Worm (Caenorhabditis elegans): ENCODE results near the gene Y20C6A.4.

Y20C6A.4 gene

DNA sequence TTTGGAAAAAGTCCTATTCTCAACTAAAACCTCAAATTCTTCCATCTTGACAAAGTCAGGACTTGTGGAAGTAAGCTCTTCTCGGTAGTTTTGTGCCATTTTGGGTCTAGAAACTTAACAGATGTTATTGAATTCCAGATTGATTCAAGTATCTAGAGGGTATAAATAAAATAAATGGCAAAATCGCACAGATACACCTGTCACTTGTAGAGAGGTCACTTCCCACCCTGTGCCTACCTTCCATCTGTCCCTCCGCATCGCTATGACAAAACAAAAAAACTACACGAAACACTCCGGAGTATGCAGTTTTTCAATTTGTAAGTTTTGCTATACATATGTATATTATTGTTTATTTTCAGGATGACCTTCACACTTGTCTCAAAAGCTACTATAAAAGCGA lies at the start of gene Y20C6A.4:
TSS of gene Y20C6A.4 (plus strand) at position 301 of the 400 bp plus-strand sequence.
- TF ChIP-seq lsy-2 (tag; optimal IDR thresholded peaks at IDR 0.05), result no peak
- no peak for TF ChIP-seq nhr-28 (tag; optimal IDR thresholded peaks at IDR 0.05)
- TF ChIP-seq unc-39 (tag; optimal IDR thresholded peaks at IDR 0.05), result no peak
- TF ChIP-seq bed-3 (GFP tag; optimal IDR thresholded peaks at IDR 0.05), result no peak
- TF ChIP-seq ces-1 (GFP tag; optimal IDR thresholded peaks at IDR 0.05), result no peak

DNA sequence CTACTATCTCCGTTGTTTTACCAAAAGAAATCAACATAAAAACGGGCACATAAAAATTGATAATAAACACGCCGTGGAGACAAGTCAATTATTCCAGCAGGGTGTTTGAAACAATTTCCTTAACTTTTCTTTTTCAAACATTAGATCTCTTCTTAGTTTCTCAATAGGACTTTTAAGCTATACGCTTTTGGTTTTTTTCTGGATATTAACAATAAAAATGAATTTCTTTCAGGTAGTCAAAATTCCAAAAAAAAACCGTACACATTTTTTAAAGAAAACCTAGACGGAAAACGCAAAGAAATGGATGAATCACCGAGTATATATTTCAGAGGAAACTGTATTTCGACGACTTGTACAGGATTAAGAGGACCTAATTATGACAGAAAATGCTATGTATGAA lies 48.7 kb upstream of the Y20C6A.4 start, which contains the start of gene fbxa-185:
TSS of gene fbxa-185 (plus strand) at position 301 of the 400 bp plus-strand sequence.
- TF ChIP-seq nhr-237 (tag; optimal IDR thresholded peaks at IDR 0.05) (no peak), nhr-76 (tag; optimal IDR thresholded peaks at IDR 0.05) (no peak), elt-3 (tag; optimal IDR thresholded peaks at IDR 0.05) (no peak), sem-2 (GFP tag; optimal IDR thresholded peaks at IDR 0.05) (no peak), ham-2 (GFP tag; optimal IDR thresholded peaks at IDR 0.05) (no peak)

DNA sequence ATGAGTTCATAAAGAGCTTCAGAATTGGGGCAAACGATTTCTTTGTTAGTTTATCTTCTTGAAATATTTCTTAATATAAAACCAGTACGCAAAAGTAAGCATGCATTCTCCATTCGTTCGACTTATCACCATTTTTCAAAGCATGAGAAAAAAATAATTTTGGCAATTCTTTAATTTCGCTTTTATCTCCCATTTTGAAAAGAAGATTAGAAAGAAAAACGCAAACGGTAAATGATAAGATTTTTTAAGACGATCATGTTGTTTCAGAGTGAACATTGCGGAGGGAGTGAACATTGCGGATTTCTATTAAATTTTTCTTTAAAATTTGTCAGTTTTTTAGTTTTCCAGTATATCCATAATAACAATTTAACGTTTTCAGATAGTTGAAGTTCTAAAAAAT lies 40.7 kb upstream of the Y20C6A.4 start:
- TF ChIP-seq ceh-43 (GFP tag; optimal IDR thresholded peaks at IDR 0.05) (no peak), blmp-1 (tag; optimal IDR thresholded peaks at IDR 0.05) (no peak), tbx-8 (GFP tag; optimal IDR thresholded peaks at IDR 0.05) (no peak), ztf-11 (tag; optimal IDR thresholded peaks at IDR 0.05) (no peak), nhr-237 (tag; optimal IDR thresholded peaks at IDR 0.05) (no peak), bed-3 (GFP tag; optimal IDR thresholded peaks at IDR 0.05) (no peak), nhr-76 (tag; optimal IDR thresholded peaks at IDR 0.05) (no peak), flh-1 (GFP tag; optimal IDR thresholded peaks at IDR 0.05) (no peak), lin-32 (GFP tag; optimal IDR thresholded peaks at IDR 0.05) (no peak), drap-1 (GFP tag; optimal IDR thresholded peaks at IDR 0.05) (no peak), elt-1 (tag; optimal IDR thresholded peaks at IDR 0.05; ENCODE audit: borderline replicate concordance, insufficient read depth) (no peak), zip-8 (tag; optimal IDR thresholded peaks at IDR 0.05) (no peak), nhr-12 (tag; optimal IDR thresholded peaks at IDR 0.05) (no peak), ces-1 (GFP tag; optimal IDR thresholded peaks at IDR 0.05) (no peak), mep-1 (tag; optimal IDR thresholded peaks at IDR 0.05) (no peak)

DNA sequence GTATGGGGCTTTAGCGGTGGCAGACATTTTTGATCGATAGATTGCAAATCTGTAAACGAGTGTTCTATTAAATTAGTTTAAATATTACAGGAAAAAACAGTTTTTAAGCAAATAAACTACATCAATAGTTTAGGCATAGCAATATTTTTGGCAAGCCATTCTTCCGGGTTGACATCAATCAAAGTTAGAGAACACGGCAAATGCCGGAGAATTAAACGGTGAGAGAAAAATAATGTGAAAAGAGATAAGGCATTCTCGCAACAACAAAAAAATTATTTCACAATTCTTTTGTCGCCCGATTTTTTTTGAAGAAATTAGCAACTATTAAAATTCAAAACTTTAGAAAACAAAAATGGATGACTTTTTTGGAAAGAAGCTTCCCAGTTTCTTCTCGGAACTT lies 35.2 kb upstream of the Y20C6A.4 start, which contains the start of the genes fbxa-188 and fbxa-189:
TSS of gene fbxa-188 (minus strand) at position 51 of the 400 bp plus-strand sequence.
TSS of gene fbxa-189 (plus strand) at position 339 of the 400 bp plus-strand sequence.
- TF ChIP-seq ztf-11 (tag; optimal IDR thresholded peaks at IDR 0.05) (no peak), ceh-39 (tag; optimal IDR thresholded peaks at IDR 0.05) (no peak), nhr-76 (tag; optimal IDR thresholded peaks at IDR 0.05) (no peak), bed-3 (GFP tag; optimal IDR thresholded peaks at IDR 0.05) (no peak), mls-2 (tag; optimal IDR thresholded peaks at IDR 0.05) (no peak), drap-1 (GFP tag; optimal IDR thresholded peaks at IDR 0.05) (no peak), unc-62 (GFP tag; optimal IDR thresholded peaks at IDR 0.05) (no peak), flh-1 (GFP tag; optimal IDR thresholded peaks at IDR 0.05) (no peak), mab-5 (tag; optimal IDR thresholded peaks at IDR 0.05) (no peak), nhr-237 (tag; optimal IDR thresholded peaks at IDR 0.05) (no peak), lin-13 (tag; optimal IDR thresholded peaks at IDR 0.05) (no peak), ces-1 (GFP tag; optimal IDR thresholded peaks at IDR 0.05) (no peak), ham-2 (GFP tag; optimal IDR thresholded peaks at IDR 0.05) (no peak), lsy-2 (tag; optimal IDR thresholded peaks at IDR 0.05) (no peak), zip-8 (tag; optimal IDR thresholded peaks at IDR 0.05) (no peak), tbx-8 (GFP tag; optimal IDR thresholded peaks at IDR 0.05) (no peak), ceh-83 (GFP tag; optimal IDR thresholded peaks at IDR 0.05) (no peak), pha-4 (tag; optimal IDR thresholded peaks at IDR 0.05) (no peak), sem-2 (GFP tag; optimal IDR thresholded peaks at IDR 0.05) (no peak), cnd-1 (tag; optimal IDR thresholded peaks at IDR 0.05) (no peak)

DNA sequence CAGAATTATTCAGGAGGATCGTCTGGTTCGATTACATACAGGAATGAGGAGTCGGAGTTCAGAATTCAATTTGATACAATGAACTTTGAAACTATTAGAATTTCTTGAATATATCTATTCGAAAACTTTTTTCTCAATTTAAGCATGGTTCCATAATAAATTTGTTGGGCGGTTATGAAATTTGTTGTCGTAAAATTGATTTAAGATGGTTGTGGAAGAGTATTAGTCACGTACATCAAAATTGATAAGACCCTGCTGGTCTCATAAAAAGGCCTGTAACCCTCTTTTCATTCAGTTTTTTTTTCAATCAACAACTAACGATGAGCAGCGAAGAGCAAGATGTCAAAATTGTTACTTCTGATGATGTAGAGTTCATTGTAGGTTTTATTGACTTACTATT lies 32.4 kb upstream of the Y20C6A.4 start, which contains the start of gene skr-5:
TSS of gene skr-5 (plus strand) at position 301 of the 400 bp plus-strand sequence.
- no peak for TF ChIP-seq nhr-28 (tag; optimal IDR thresholded peaks at IDR 0.05)
- no peak for TF ChIP-seq ham-2 (GFP tag; optimal IDR thresholded peaks at IDR 0.05)
- no peak for TF ChIP-seq lin-13 (tag; optimal IDR thresholded peaks at IDR 0.05)

DNA sequence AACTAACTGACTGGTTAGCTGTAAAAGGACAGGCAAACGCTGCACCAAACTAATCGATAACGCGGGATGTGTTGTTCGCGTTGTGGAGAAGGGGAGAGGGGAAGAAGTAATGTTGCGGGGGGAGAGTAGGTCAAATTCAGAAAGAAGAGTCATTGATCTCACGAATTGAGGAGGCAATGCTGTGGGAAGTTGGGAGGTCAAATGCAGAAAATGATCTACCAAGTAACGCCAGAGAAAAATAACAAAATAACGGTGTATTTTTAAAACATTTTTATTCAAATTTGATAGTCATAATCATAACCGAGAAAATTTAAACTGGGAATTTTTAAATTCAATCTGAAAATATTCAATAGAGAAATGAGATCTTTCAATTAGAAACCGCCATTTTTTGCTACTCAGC lies 29.9 kb upstream of the Y20C6A.4 start, which contains the start of gene lsy-27:
TSS of gene lsy-27 (minus strand) at position 101 of the 400 bp plus-strand sequence.
- no peak for TF ChIP-seq nhr-2 (tag; optimal IDR thresholded peaks at IDR 0.05)
- no peak for TF ChIP-seq bed-3 (GFP tag; optimal IDR thresholded peaks at IDR 0.05)
- no peak for TF ChIP-seq mab-5 (tag; optimal IDR thresholded peaks at IDR 0.05)
- no peak for TF ChIP-seq M03D4.4 (tag; optimal IDR thresholded peaks at IDR 0.05)
- no peak for TF ChIP-seq elt-3 (tag; optimal IDR thresholded peaks at IDR 0.05)
- no peak for TF ChIP-seq elt-1 (tag; optimal IDR thresholded peaks at IDR 0.05; ENCODE audit: borderline replicate concordance, insufficient read depth)
- TF ChIP-seq sptf-1 (tag; optimal IDR thresholded peaks at IDR 0.05), result no peak
- no peak for TF ChIP-seq lin-13 (tag; optimal IDR thresholded peaks at IDR 0.05)
- no peak for TF ChIP-seq drap-1 (GFP tag; optimal IDR thresholded peaks at IDR 0.05)
- no peak for TF ChIP-seq mls-2 (tag; optimal IDR thresholded peaks at IDR 0.05)
